Worm (Caenorhabditis elegans) whole organism, L2 larva: ENCODE results near the gene F13A2.10.

Experiments
- egl-27 ChIP-seq: sonication (generic microtip); optimal IDR thresholded peaks from 3 replicates; lab custom pipeline; 2017; ENCODE audit warnings: missing biosample characterization, missing genetic modification reagents, missing genetic modification characterization
- elt-1 ChIP-seq: fragments of 150-350 bp; optimal IDR thresholded peaks from 2 replicates; lab custom pipeline; 2014; ENCODE audit warnings: missing biosample characterization, missing genetic modification characterization
- elt-3 ChIP-seq: sonication (generic microtip); optimal IDR thresholded peaks from 2 replicates; lab custom pipeline; 2017; ENCODE audit warnings: missing biosample characterization, missing genetic modification characterization
- lsy-2 ChIP-seq, 2 experiments: fragments of 150-350 bp in 1 of 2; sonication (generic microtip) in 1 of 2; optimal IDR thresholded peaks; 2 replicates each; lab custom pipeline; 2014 to 2017; ENCODE audit warnings: missing biosample characterization in 2 of 2, missing genetic modification characterization in 2 of 2
- nhr-11 ChIP-seq: fragments of 150-350 bp; optimal IDR thresholded peaks from 2 replicates; lab custom pipeline; 2014; ENCODE audit warnings: missing biosample characterization, missing genetic modification characterization
- nhr-6 ChIP-seq: fragments of 150-350 bp; optimal IDR thresholded peaks from 2 replicates; lab custom pipeline; 2014; ENCODE audit warnings: missing biosample characterization, missing genetic modification characterization
- sem-4 ChIP-seq: fragments of 150-350 bp; optimal IDR thresholded peaks from 2 replicates; lab custom pipeline; 2014; ENCODE audit warnings: missing biosample characterization, missing genetic modification reagents, missing genetic modification characterization
- snpc-4 ChIP-seq: fragments of 150-350 bp; optimal IDR thresholded peaks from 2 replicates; lab custom pipeline; 2014; ENCODE audit warnings: missing biosample characterization, missing genetic modification characterization
- zag-1 ChIP-seq: fragments of 150-350 bp; optimal IDR thresholded peaks from 2 replicates; lab custom pipeline; 2014; ENCODE audit warnings: missing biosample characterization, missing genetic modification characterization

ce11 chrV:4398127-4398526 lies 12.1 kb upstream of the F13A2.10 start:
- TF ChIP-seq elt-1 (no peak), egl-27 (no peak), sem-4 (tag; lab: Kevin White, UChicago) (no peak), snpc-4 (tag; lab: Kevin White, UChicago) (no peak), zag-1 (no peak), nhr-11 (tag; lab: Kevin White, UChicago) (no peak), nhr-6 (tag; lab: Kevin White, UChicago) (no peak), elt-3 (no peak), lsy-2 (tag; optimal IDR thresholded peaks at IDR 0.05; lab: Kevin White, UChicago) (no peak)
